Fruit fly (Drosophila melanogaster) whole organism, pupa: ENCODE data around the gene prt.

Experiments used
- CG13204 ChIP-seq: fragments of 200-800 bp; sonication (Bioruptor generic); optimal IDR thresholded peaks from 2 replicates; lab custom pipeline; 2018; ENCODE audit warnings: missing biosample characterization, mild to moderate bottlenecking, missing genetic modification characterization, moderate library complexity
- CG4496 ChIP-seq: fragments of 200-800 bp; sonication (Bioruptor generic); IDR thresholded peaks from 3 replicates; pipeline ENCODE4 v1.3.6; 2022; ENCODE audit warnings: missing biosample characterization, missing genetic modification characterization
- CG8159 ChIP-seq: fragments of 200-800 bp; sonication (Bioruptor generic); optimal IDR thresholded peaks from 3 replicates; lab custom pipeline; 2018; ENCODE audit warnings: missing biosample characterization, mild to moderate bottlenecking, missing genetic modification characterization, moderate library complexity
- EcR ChIP-seq: fragments of 200-800 bp; sonication (Bioruptor generic); optimal IDR thresholded peaks from 3 replicates; lab custom pipeline; 2019; ENCODE audit warnings: missing biosample characterization, missing genetic modification characterization, mild to moderate bottlenecking, moderate library complexity, missing genetic modification reagents

DNA sequence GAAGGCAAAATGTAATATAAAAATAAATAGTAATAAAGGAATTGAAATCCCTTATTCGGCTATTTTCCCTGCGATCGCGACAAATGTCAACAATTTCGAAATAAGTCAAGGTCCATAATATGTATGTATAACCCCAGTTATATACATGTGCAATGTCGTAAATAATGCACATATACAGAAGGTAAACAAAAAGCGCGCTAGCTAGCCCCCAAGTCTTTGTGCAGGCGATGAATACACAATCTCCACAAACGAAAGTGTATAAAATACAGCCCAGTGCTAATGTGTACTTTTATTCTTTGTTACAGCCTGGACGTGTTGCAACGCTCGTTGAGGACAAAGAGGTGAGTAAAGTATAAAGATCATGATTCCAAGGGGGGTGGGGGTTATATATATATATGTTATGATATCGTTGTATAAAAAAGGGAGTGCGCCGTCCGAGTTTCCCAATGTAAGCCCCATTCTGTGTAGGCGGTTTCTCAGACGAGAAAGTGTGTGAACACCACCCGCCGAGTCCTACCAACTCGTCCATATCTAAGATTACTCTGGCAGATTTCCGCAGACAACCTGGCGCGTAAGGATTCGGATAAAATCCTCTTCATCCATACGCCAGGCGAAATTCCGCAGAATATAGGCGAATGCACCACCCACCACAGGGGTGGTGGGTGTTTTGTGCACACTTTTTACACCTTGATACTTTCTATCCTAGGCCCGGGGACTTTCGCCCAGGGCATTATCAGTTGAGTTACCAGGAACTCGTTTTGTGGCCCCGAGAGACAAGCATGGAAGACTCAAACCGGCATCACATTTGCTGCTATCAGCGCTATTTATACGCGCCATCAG lies 31.0 kb upstream of the prt start:
- peak; percentile 84 for TF ChIP-seq CG4496 (GFP tag; lab: Robert Waterston, UW)
- peak; percentile 54 for TF ChIP-seq EcR (GFP tag; lab: Kevin White, UChicago)
- peak; percentile 21 for TF ChIP-seq CG8159 (tag; lab: Kevin White, UChicago)
- peak; percentile 54 for TF ChIP-seq CG13204 (GFP tag; lab: Kevin White, UChicago)
